Fruit fly (Drosophila melanogaster) whole organism, embryonic: ENCODE measurements around the gene Lip3.

ENCODE experiments used
- CG10321 ChIP-seq: fragments of 200-800 bp; sonication (Bioruptor generic); IDR thresholded peaks from 2 replicates; pipeline ENCODE4 v1.3.6; 2022; ENCODE audit warnings: missing biosample characterization, missing genetic modification characterization
- CG1832 ChIP-seq: fragments of 200-800 bp; sonication (Bioruptor generic); optimal IDR thresholded peaks from 2 replicates; lab custom pipeline; 2017; ENCODE audit warnings: missing biosample characterization, mild to moderate bottlenecking, missing genetic modification characterization, inconsistent platforms
- CG9817 ChIP-seq: fragments of 200-800 bp; sonication (Bioruptor generic); optimal IDR thresholded peaks from 2 replicates; lab custom pipeline; 2018; ENCODE audit warnings: missing biosample characterization, mild to moderate bottlenecking, missing genetic modification characterization, moderate library complexity
- Ets65A ChIP-seq: fragments of 200-800 bp; sonication (Bioruptor generic); peaks from one replicate; lab custom pipeline; 2016; ENCODE audit warnings: missing biosample characterization, missing genetic modification characterization
- dan ChIP-seq: fragments of 200-800 bp; sonication (Bioruptor generic); IDR thresholded peaks from 2 replicates; pipeline ENCODE4 v1.3.6; 2022; ENCODE audit warnings: missing biosample characterization, missing genetic modification characterization
- exex ChIP-seq: fragments of 200-800 bp; sonication (Bioruptor generic); optimal IDR thresholded peaks from 4 replicates; lab custom pipeline; 2018; ENCODE audit warnings: missing biosample characterization, mild to moderate bottlenecking, missing genetic modification characterization, moderate library complexity

DNA sequence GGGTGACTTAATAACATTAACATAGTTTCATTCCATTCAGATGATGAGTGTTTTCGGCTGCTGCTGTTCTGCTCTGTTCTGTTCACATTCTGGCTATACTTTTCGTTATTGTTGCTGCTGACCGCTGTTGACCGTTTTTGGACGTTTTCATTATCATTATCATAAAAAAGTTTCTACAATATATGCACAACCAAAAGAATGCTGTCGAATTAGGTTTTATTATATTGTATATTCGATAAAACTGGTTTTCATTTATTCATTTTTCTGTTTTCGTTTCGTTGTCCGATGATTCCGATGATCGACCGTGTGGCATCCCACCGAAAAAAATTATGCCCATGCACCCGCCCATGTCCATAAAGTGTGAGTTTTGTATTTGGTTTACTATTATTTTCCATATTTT lies 38.7 kb downstream of the Lip3 start:
- TF ChIP-seq CG1832 (no peak), dan (GFP tag; lab: Robert Waterston, UW) (no peak), CG9817 (tag; lab: Kevin White, UChicago) (no peak), CG10321 (GFP tag; lab: Robert Waterston, UW) (no peak), exex (tag; lab: Kevin White, UChicago) (no peak), Ets65A (GFP tag; lab: Kevin White, UChicago) (no peak)
